Worm (Caenorhabditis elegans) whole organism, mixed stage, embryonic: ENCODE measurements around the gene nspe-8.

Source experiments
- bed-3 ChIP-seq: fragments of 200-800 bp; sonication (Bioruptor generic); optimal IDR thresholded peaks from 3 replicates; lab custom pipeline; 2018; ENCODE audit warnings: mild to moderate bottlenecking, missing genetic modification characterization, moderate library complexity, missing compliant biosample characterization
- lsy-2 ChIP-seq: fragments of 150-350 bp; optimal IDR thresholded peaks from 2 replicates; lab custom pipeline; 2014; ENCODE audit warnings: missing biosample characterization, missing genetic modification characterization
- snpc-4 ChIP-seq: fragments of 150-350 bp; optimal IDR thresholded peaks from 2 replicates; lab custom pipeline; 2014; ENCODE audit warnings: missing biosample characterization, missing genetic modification characterization

ce11 chrII:12669882-12670281 lies 48.1 kb upstream of the nspe-8 start:
- TF ChIP-seq bed-3 (GFP tag; lab: Kevin White, UChicago) (no peak), snpc-4 (tag; lab: Kevin White, UChicago) (no peak), lsy-2 (no peak)
